Worm (Caenorhabditis elegans) whole organism, mixed stage, embryonic: ENCODE measurements around the gene rnst-2.

Source experiments
- blmp-1 ChIP-seq: fragments of 150-350 bp; optimal IDR thresholded peaks from 2 replicates; lab custom pipeline; 2014; ENCODE audit warnings: missing biosample characterization, missing genetic modification characterization
- flh-1 ChIP-seq: fragments of 200-800 bp; sonication (Bioruptor generic); optimal IDR thresholded peaks from 2 replicates; lab custom pipeline; 2018; ENCODE audit warnings: mild to moderate bottlenecking, missing genetic modification characterization, moderate library complexity, missing compliant biosample characterization
- mep-1 ChIP-seq: fragments of 150-350 bp; optimal IDR thresholded peaks from 2 replicates; lab custom pipeline; 2017; ENCODE audit warnings: missing biosample characterization, missing genetic modification reagents, missing genetic modification characterization, inconsistent platforms
- mls-2 ChIP-seq: sonication (generic microtip); optimal IDR thresholded peaks from 2 replicates; lab custom pipeline; 2016; ENCODE audit warnings: mild to moderate bottlenecking, missing genetic modification characterization, moderate library complexity, missing compliant biosample characterization
- nhr-76 ChIP-seq: sonication (generic microtip); optimal IDR thresholded peaks from 2 replicates; lab custom pipeline; 2017; ENCODE audit warnings: missing biosample characterization, missing genetic modification characterization
- sem-2 ChIP-seq: fragments of 200-800 bp; sonication (Bioruptor generic); optimal IDR thresholded peaks from 2 replicates; lab custom pipeline; 2018; ENCODE audit warnings: mild to moderate bottlenecking, missing genetic modification characterization, missing compliant biosample characterization

rnst-2 gene

ce11 chrV:1112658-1113057, 51.3 kb downstream of the rnst-2 start, which contains the start of gene Y50D4B.1:
TSS of gene Y50D4B.1 (plus strand) at chrV:1112958.
- TF ChIP-seq sem-2 (no peak), nhr-76 (no peak), flh-1 (no peak), mls-2 (no peak), blmp-1 (tag; lab: Kevin White, UChicago) (no peak), mep-1 (tag; lab: Kevin White, UChicago) (no peak)
- TF ChIP-seq, all 35 proteins: peak for 0
